Worm (Caenorhabditis elegans) whole organism, L1 larva: ENCODE measurements around the gene mfsd-13.2.

ENCODE experiments used
- C16A3.4 ChIP-seq: fragments of 150-350 bp; optimal IDR thresholded peaks from 2 replicates; lab custom pipeline; 2014; ENCODE audit warnings: missing biosample characterization, missing genetic modification characterization
- C34B4.2 ChIP-seq: sonication (generic microtip); optimal IDR thresholded peaks from 2 replicates; lab custom pipeline; 2017; ENCODE audit warnings: mild to moderate bottlenecking, missing genetic modification characterization, missing compliant biosample characterization
- F16B12.6 ChIP-seq: fragments of 150-350 bp; optimal IDR thresholded peaks from 2 replicates; lab custom pipeline; 2014; ENCODE audit warnings: missing biosample characterization, missing genetic modification characterization
- Y116A8C.19 ChIP-seq: sonication (generic microtip); optimal IDR thresholded peaks from 2 replicates; lab custom pipeline; 2016; ENCODE audit warnings: missing compliant biosample characterization, missing genetic modification characterization, borderline replicate concordance
- alr-1 ChIP-seq: fragments of 200-800 bp; sonication (Bioruptor generic); optimal IDR thresholded peaks from 2 replicates; lab custom pipeline; 2018; ENCODE audit warnings: borderline replicate concordance, mild to moderate bottlenecking, missing genetic modification characterization, missing compliant biosample characterization
- aly-2 ChIP-seq: fragments of 150-350 bp; optimal IDR thresholded peaks from 2 replicates; lab custom pipeline; 2014; ENCODE audit warnings: missing biosample characterization, missing genetic modification characterization
- blmp-1 ChIP-seq: fragments of 150-350 bp; optimal IDR thresholded peaks from 2 replicates; lab custom pipeline; 2014; ENCODE audit warnings: missing biosample characterization, missing genetic modification characterization
- ces-1 ChIP-seq: fragments of 150-350 bp; optimal IDR thresholded peaks from 2 replicates; lab custom pipeline; 2014; ENCODE audit warnings: missing biosample characterization, missing genetic modification reagents, missing genetic modification characterization
- dpl-1 ChIP-seq, 3 experiments: fragments of 150-350 bp in 2 of 3; sonication (generic microtip) in 1 of 3; optimal IDR thresholded peaks; 2 replicates each; lab custom pipeline; 2014 to 2017; ENCODE audit warnings: missing biosample characterization in 3 of 3, missing genetic modification characterization in 3 of 3, missing genetic modification reagents in 3 of 3
- dsc-1 ChIP-seq: sonication (generic microtip); optimal IDR thresholded peaks from 2 replicates; lab custom pipeline; 2016; ENCODE audit warnings: mild to moderate bottlenecking, missing genetic modification characterization, missing compliant biosample characterization
- efl-3 ChIP-seq: fragments of 200-800 bp; sonication (Bioruptor generic); optimal IDR thresholded peaks from 2 replicates; lab custom pipeline; 2018; ENCODE audit warnings: mild to moderate bottlenecking, missing genetic modification characterization, missing compliant biosample characterization
- egl-13 ChIP-seq: sonication (generic microtip); optimal IDR thresholded peaks from 2 replicates; lab custom pipeline; 2016; ENCODE audit warnings: missing genotype, missing genetic modification reagents, missing genetic modification characterization, missing compliant biosample characterization
- egl-27 ChIP-seq, 2 experiments: fragments of 150-350 bp in 1 of 2; sonication (generic microtip); optimal IDR thresholded peaks; 3 replicates each; lab custom pipeline; 2017 to 2018; ENCODE audit warnings: missing biosample characterization in 2 of 2, missing genetic modification characterization in 2 of 2, missing genetic modification reagents in 2 of 2
- elt-2 ChIP-seq: sonication (generic microtip); optimal IDR thresholded peaks from 2 replicates; lab custom pipeline; 2016; ENCODE audit warnings: missing genetic modification characterization, mild to moderate bottlenecking, inconsistent platforms, missing compliant biosample characterization, missing genetic modification reagents
- elt-3 ChIP-seq, 6 experiments: fragments of 150-350 bp in 1 of 6; sonication (generic microtip); optimal IDR thresholded peaks; 2 replicates each; lab custom pipeline; 2017 to 2018; ENCODE audit warnings: missing biosample characterization in 6 of 6, missing genetic modification characterization in 6 of 6, inconsistent platforms in 1 of 6
- fkh-10 ChIP-seq: sonication (generic microtip); optimal IDR thresholded peaks from 2 replicates; lab custom pipeline; 2017; ENCODE audit warnings: missing biosample characterization, missing genetic modification reagents, missing genetic modification characterization
- fos-1 ChIP-seq: fragments of 150-350 bp; optimal IDR thresholded peaks from 2 replicates; lab custom pipeline; 2014; ENCODE audit warnings: missing biosample characterization, missing genetic modification characterization
- grh-1 ChIP-seq: fragments of 200-800 bp; sonication (Bioruptor generic); IDR thresholded peaks from 2 replicates; pipeline ENCODE4 v1.3.6; 2022; ENCODE audit warnings: missing genetic modification reagents, missing genetic modification characterization, missing compliant biosample characterization
- hlh-17 ChIP-seq: fragments of 200-800 bp; sonication (Bioruptor generic); optimal IDR thresholded peaks from 2 replicates; lab custom pipeline; 2018; ENCODE audit warnings: missing genetic modification characterization, mild to moderate bottlenecking, missing compliant biosample characterization, moderate library complexity, borderline replicate concordance
- hpl-2 ChIP-seq: fragments of 150-350 bp; optimal IDR thresholded peaks from 2 replicates; lab custom pipeline; 2014; ENCODE audit warnings: missing biosample characterization, missing genetic modification reagents, missing genetic modification characterization
- isw-1 ChIP-seq: fragments of 200-800 bp; sonication (Bioruptor generic); IDR thresholded peaks from 2 replicates; pipeline ENCODE4 v1.3.6; 2022; ENCODE audit warnings: missing genetic modification characterization, missing compliant biosample characterization
- jun-1 ChIP-seq: fragments of 150-350 bp; optimal IDR thresholded peaks from 2 replicates; lab custom pipeline; 2014; ENCODE audit warnings: missing biosample characterization, missing genetic modification reagents, missing genetic modification characterization
- lin-15B ChIP-seq: fragments of 150-350 bp; sonication (generic microtip); optimal IDR thresholded peaks from 3 replicates; lab custom pipeline; 2014; ENCODE audit warnings: missing biosample characterization, missing genetic modification characterization
- lin-35 ChIP-seq, 2 experiments: fragments of 150-350 bp; optimal IDR thresholded peaks; 2 replicates each; lab custom pipeline; 2014; ENCODE audit warnings: missing biosample characterization in 2 of 2, missing genetic modification characterization in 2 of 2, missing genetic modification reagents in 2 of 2
- lir-3 ChIP-seq: sonication (generic microtip); optimal IDR thresholded peaks from 2 replicates; lab custom pipeline; 2016; ENCODE audit warnings: mild to moderate bottlenecking, missing genetic modification characterization, moderate library complexity, missing compliant biosample characterization; ENCODE audit not compliant: poor library complexity
- lsy-2 ChIP-seq, 2 experiments: fragments of 150-350 bp; optimal IDR thresholded peaks; 2 replicates each; lab custom pipeline; 2014; ENCODE audit warnings: missing biosample characterization in 2 of 2, missing genetic modification characterization in 2 of 2
- mef-2 ChIP-seq: fragments of 150-350 bp; optimal IDR thresholded peaks from 2 replicates; lab custom pipeline; 2014; ENCODE audit warnings: missing biosample characterization, missing genetic modification characterization
- mep-1 ChIP-seq: fragments of 150-350 bp; optimal IDR thresholded peaks from 2 replicates; lab custom pipeline; 2014; ENCODE audit warnings: missing biosample characterization, missing genetic modification characterization
- nhr-12 ChIP-seq: sonication (generic microtip); optimal IDR thresholded peaks from 2 replicates; lab custom pipeline; 2017; ENCODE audit warnings: missing biosample characterization, missing genetic modification characterization
- nhr-19 ChIP-seq: fragments of 200-800 bp; sonication (Bioruptor generic); conservative IDR thresholded peaks from 2 replicates; pipeline ENCODE4 v1.3.6; 2022; ENCODE audit warnings: missing genetic modification characterization, missing compliant biosample characterization
- nhr-20 ChIP-seq: sonication (generic microtip); optimal IDR thresholded peaks from 2 replicates; lab custom pipeline; 2016; ENCODE audit warnings: mild to moderate bottlenecking, missing genetic modification characterization, missing compliant biosample characterization
- nhr-84 ChIP-seq: sonication (generic microtip); optimal IDR thresholded peaks from 2 replicates; lab custom pipeline; 2017; ENCODE audit warnings: missing biosample characterization, missing genetic modification characterization
- nhr-90 ChIP-seq: sonication (generic microtip); optimal IDR thresholded peaks from 2 replicates; lab custom pipeline; 2016; ENCODE audit warnings: mild to moderate bottlenecking, missing genetic modification characterization, missing compliant biosample characterization; ENCODE audit not compliant: poor library complexity
- pag-3 ChIP-seq: sonication (generic microtip); optimal IDR thresholded peaks from 2 replicates; lab custom pipeline; 2017; ENCODE audit warnings: missing genetic modification characterization, mild to moderate bottlenecking, missing compliant biosample characterization, antibody characterized with exemption, borderline replicate concordance; ENCODE audit not compliant: insufficient read depth
- pax-3 ChIP-seq: fragments of 200-800 bp; sonication (Bioruptor generic); optimal IDR thresholded peaks from 2 replicates; lab custom pipeline; 2018; ENCODE audit warnings: mild to moderate bottlenecking, missing genetic modification characterization, moderate library complexity, missing compliant biosample characterization
- pqm-1 ChIP-seq: sonication (generic microtip); optimal IDR thresholded peaks from 3 replicates; lab custom pipeline; 2017; ENCODE audit warnings: missing biosample characterization, missing genetic modification characterization
- rnt-1 ChIP-seq: sonication (generic microtip); optimal IDR thresholded peaks from 2 replicates; lab custom pipeline; 2016; ENCODE audit warnings: mild to moderate bottlenecking, missing genetic modification characterization, moderate library complexity, missing compliant biosample characterization
- skn-1 ChIP-seq: fragments of 150-350 bp; optimal IDR thresholded peaks from 2 replicates; lab custom pipeline; 2014; ENCODE audit warnings: missing biosample characterization, missing genetic modification characterization
- snpc-4 ChIP-seq: fragments of 150-350 bp; optimal IDR thresholded peaks from 2 replicates; lab custom pipeline; 2014; ENCODE audit warnings: missing biosample characterization, missing genetic modification characterization
- sox-4 ChIP-seq: sonication (generic microtip); optimal IDR thresholded peaks from 2 replicates; lab custom pipeline; 2016; ENCODE audit warnings: missing genetic modification characterization, missing compliant biosample characterization
- sptf-1 ChIP-seq: fragments of 150-350 bp; optimal IDR thresholded peaks from 2 replicates; lab custom pipeline; 2014; ENCODE audit warnings: missing biosample characterization, missing genetic modification characterization
- tlp-1 ChIP-seq: fragments of 150-350 bp; optimal IDR thresholded peaks from 2 replicates; lab custom pipeline; 2014; ENCODE audit warnings: missing biosample characterization, missing genetic modification characterization
- unc-30 ChIP-seq: sonication (generic microtip); optimal IDR thresholded peaks from 2 replicates; lab custom pipeline; 2017; ENCODE audit warnings: missing biosample characterization, missing genetic modification characterization
- unc-62 ChIP-seq: fragments of 150-350 bp; optimal IDR thresholded peaks from 2 replicates; lab custom pipeline; 2014; ENCODE audit warnings: missing biosample characterization, missing genetic modification reagents, missing genetic modification characterization
- unc-98 ChIP-seq: fragments of 200-800 bp; sonication (Bioruptor generic); IDR thresholded peaks from 2 replicates; pipeline ENCODE4 v1.3.6; 2022; ENCODE audit warnings: missing genetic modification characterization, missing compliant biosample characterization
- zag-1 ChIP-seq: fragments of 150-350 bp; optimal IDR thresholded peaks from 2 replicates; lab custom pipeline; 2014; ENCODE audit warnings: missing biosample characterization, missing genetic modification characterization
- ztf-11 ChIP-seq, 2 experiments: sonication (generic microtip); optimal IDR thresholded peaks; 2 replicates each; lab custom pipeline; 2016 to 2017; ENCODE audit warnings: missing genetic modification characterization in 2 of 2, missing biosample characterization in 1 of 2, missing compliant biosample characterization in 1 of 2
- ztf-4 ChIP-seq: fragments of 150-350 bp; optimal IDR thresholded peaks from 2 replicates; lab custom pipeline; 2014; ENCODE audit warnings: missing biosample characterization, missing genetic modification characterization

Gene mfsd-13.2

ce11 chrII:7139064-7139463, 26.6 kb downstream of the mfsd-13.2 start:
- TF ChIP-seq elt-3 (tag; optimal IDR thresholded peaks at IDR 0.05; lab: Kevin White, UChicago) = peak in 1 of 6 experiments; percentile 1
- TF ChIP-seq ces-1 (GFP tag; lab: Kevin White, UChicago) = no peak
- peak in 1 of 2 experiments; percentile 30 for TF ChIP-seq lin-35 (GFP tag; optimal IDR thresholded peaks at IDR 0.05; lab: Kevin White, UChicago)
- peak; percentile 30 for TF ChIP-seq nhr-90 (tag; lab: Kevin White, UChicago)
- TF ChIP-seq lir-3 (tag; lab: Kevin White, UChicago) = no peak
- TF ChIP-seq elt-2 (tag; lab: Kevin White, UChicago) = peak; percentile 72
- TF ChIP-seq dsc-1 (tag; lab: Kevin White, UChicago) = no peak
- peak; percentile 24 for TF ChIP-seq nhr-20 (tag; lab: Kevin White, UChicago)

DNA sequence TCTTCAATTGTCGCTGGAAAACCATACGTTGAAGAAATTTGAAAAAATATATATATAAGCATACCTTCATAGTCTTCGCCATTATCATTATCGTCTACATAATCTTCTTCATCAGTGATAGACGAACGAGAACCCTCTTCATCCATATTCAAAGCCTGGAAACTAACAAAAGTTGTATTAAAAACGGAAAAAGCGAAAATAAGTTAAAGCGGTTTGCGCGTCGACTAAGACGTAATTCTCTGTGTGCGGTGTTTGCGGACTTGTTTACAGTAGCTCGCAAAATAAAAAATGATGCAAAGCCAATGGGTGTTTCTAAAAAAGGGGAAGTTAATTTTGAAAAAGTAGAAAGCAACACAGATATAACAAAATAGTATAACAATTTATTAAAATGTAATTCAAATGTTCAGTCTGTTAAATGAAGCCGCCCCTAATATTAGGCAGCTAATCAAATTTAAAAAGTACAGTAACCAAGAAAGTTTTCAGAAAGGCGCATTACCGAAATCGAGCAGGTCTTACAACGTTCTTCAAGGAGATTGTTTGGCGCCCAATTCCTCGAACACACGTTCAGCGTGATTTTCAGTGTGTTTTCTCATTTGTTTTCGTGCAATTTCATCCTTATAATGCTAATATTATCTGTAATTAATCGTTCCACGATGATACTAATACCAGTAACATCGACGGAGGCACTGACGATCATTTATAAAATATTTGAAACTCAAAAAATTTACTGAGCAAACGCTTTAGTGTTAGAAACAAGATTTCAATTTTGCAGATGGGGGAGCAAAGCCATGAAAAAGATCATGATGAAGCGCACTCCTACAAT, 33.6 kb downstream of the mfsd-13.2 start, which contains the start of the genes T07F8.4 and gld-3:
TSS of gene T07F8.4 (minus strand) at position 162 of the 823 bp plus-strand sequence.
TSS of gene gld-3 (plus strand) at position 773 of the 823 bp plus-strand sequence.
- no peak for TF ChIP-seq unc-30 (tag; lab: Kevin White, UChicago)
- no peak for TF ChIP-seq elt-2 (tag; lab: Kevin White, UChicago)
- TF ChIP-seq lir-3 (tag; lab: Kevin White, UChicago) = no peak
- no peak for TF ChIP-seq pag-3 (tag; lab: Kevin White, UChicago)
- TF ChIP-seq nhr-12 (tag; lab: Kevin White, UChicago) = no peak
- no peak for TF ChIP-seq sptf-1
- TF ChIP-seq C16A3.4 (tag; lab: Kevin White, UChicago) = peak; percentile 47
- no peak for TF ChIP-seq Y116A8C.19 (tag; lab: Kevin White, UChicago)
- no peak for TF ChIP-seq fos-1 (tag; lab: Kevin White, UChicago)
- no peak for TF ChIP-seq aly-2 (tag; lab: Kevin White, UChicago)
- TF ChIP-seq fkh-10 = no peak
- peak; percentile 8 to 63 (median 29) for TF ChIP-seq dpl-1 (GFP tag; optimal IDR thresholded peaks at IDR 0.05; lab: Kevin White, UChicago)
- no peak for TF ChIP-seq sox-4 (tag; lab: Kevin White, UChicago)
- TF ChIP-seq nhr-19 (GFP tag; lab: Robert Waterston, UW) = no peak
- no peak for TF ChIP-seq unc-98 (GFP tag; lab: Robert Waterston, UW)
- TF ChIP-seq lin-15B = no peak
- TF ChIP-seq pqm-1 = no peak
- no peak for TF ChIP-seq hlh-17
- TF ChIP-seq snpc-4 (tag; lab: Kevin White, UChicago) = no peak
- no peak for TF ChIP-seq mef-2 (tag; lab: Kevin White, UChicago)
- TF ChIP-seq F16B12.6 = peak; percentile 81
- no peak for TF ChIP-seq zag-1 (tag; lab: Kevin White, UChicago)
- no peak for TF ChIP-seq rnt-1 (tag; lab: Kevin White, UChicago)
- no peak for TF ChIP-seq grh-1
- TF ChIP-seq nhr-84 (tag; lab: Kevin White, UChicago) = no peak
- TF ChIP-seq alr-1 (tag; lab: Kevin White, UChicago) = no peak
- TF ChIP-seq blmp-1 (tag; lab: Kevin White, UChicago) = peak; percentile 60
- no peak for TF ChIP-seq efl-3 (GFP tag; lab: Kevin White, UChicago)
- peak; percentile 75 for TF ChIP-seq mep-1
- TF ChIP-seq jun-1 = no peak
- TF ChIP-seq isw-1 (GFP tag; lab: Robert Waterston, UW) = no peak
- no peak for TF ChIP-seq C34B4.2
- TF ChIP-seq pax-3 (tag; lab: Kevin White, UChicago) = no peak
- no peak for TF ChIP-seq ztf-4 (tag; lab: Kevin White, UChicago)
- no peak for TF ChIP-seq tlp-1 (tag; lab: Kevin White, UChicago)
- TF ChIP-seq egl-13 = no peak
- TF ChIP-seq lsy-2 (tag; optimal IDR thresholded peaks at IDR 0.05; lab: Kevin White, UChicago) = peak; percentile 84 to 97
- TF ChIP-seq ztf-11 (tag; optimal IDR thresholded peaks at IDR 0.05; lab: Kevin White, UChicago) = no peak
- TF ChIP-seq egl-27 (tag; optimal IDR thresholded peaks at IDR 0.05; lab: Kevin White, UChicago) = no peak
- TF ChIP-seq skn-1 (tag; lab: Kevin White, UChicago) = no peak
- TF ChIP-seq elt-3 (tag; optimal IDR thresholded peaks at IDR 0.05; lab: Kevin White, UChicago) = no peak
- no peak for TF ChIP-seq hpl-2 (GFP tag; lab: Kevin White, UChicago)
- no peak for TF ChIP-seq unc-62 (GFP tag; lab: Kevin White, UChicago)
